Worm (Caenorhabditis elegans) whole organism, young adult: ENCODE results near the gene F59A7.12.

ENCODE experiments used
- F49E8.2 ChIP-seq: sonication (generic microtip); optimal IDR thresholded peaks from 3 replicates; lab custom pipeline; 2017; ENCODE audit warnings: missing genetic modification characterization, mild to moderate bottlenecking, missing compliant biosample characterization, antibody characterized with exemption, moderate library complexity; ENCODE audit not compliant: insufficient read depth
- ama-1 ChIP-seq, 3 experiments: fragments of 150-350 bp in 1 of 3; sonication (generic microtip) in 2 of 3; optimal IDR thresholded peaks; 2 replicates each; lab custom pipeline; 2014 to 2018; ENCODE audit warnings: missing biosample characterization in 2 of 3, missing genetic modification characterization in 2 of 3, missing genetic modification reagents in 2 of 3
- hmg-20 ChIP-seq: fragments of 200-800 bp; sonication (Bioruptor generic); IDR thresholded peaks from 2 replicates; pipeline ENCODE4 v1.3.6; 2022; ENCODE audit warnings: missing genetic modification reagents, missing genetic modification characterization, missing compliant biosample characterization
- rec-8 ChIP-seq, 2 experiments: sonication (generic microtip); optimal IDR thresholded peaks; 2 replicates each; lab custom pipeline; 2016; ENCODE audit warnings: mild to moderate bottlenecking in 2 of 2, missing genetic modification characterization in 2 of 2, missing genetic modification reagents in 2 of 2, missing genotype in 2 of 2, missing biosample characterization in 1 of 2, missing compliant biosample characterization in 1 of 2, moderate library complexity in 1 of 2
- unc-130 ChIP-seq: sonication (generic microtip); optimal IDR thresholded peaks from 2 replicates; lab custom pipeline; 2016; ENCODE audit warnings: missing genetic modification reagents, missing genetic modification characterization, missing compliant biosample characterization

ce11 chrV:2072807-2073206, 42.8 kb downstream of the F59A7.12 start, which contains the start of gene Y40B10A.9:
- TF ChIP-seq rec-8 (tag; optimal IDR thresholded peaks at IDR 0.05; lab: Kevin White, UChicago) (no peak), hmg-20 (no peak), unc-130 (GFP tag; lab: Kevin White, UChicago) (no peak), ama-1 (optimal IDR thresholded peaks at IDR 0.05; lab: Kevin White, UChicago) (no peak), ama-1 (GFP tag; optimal IDR thresholded peaks at IDR 0.05; lab: Kevin White, UChicago) (no peak), F49E8.2 (tag; lab: Kevin White, UChicago) (no peak)
